Worm (Caenorhabditis elegans): Measurements from ENCODE around the gene ify-1.

Gene ify-1

DNA sequence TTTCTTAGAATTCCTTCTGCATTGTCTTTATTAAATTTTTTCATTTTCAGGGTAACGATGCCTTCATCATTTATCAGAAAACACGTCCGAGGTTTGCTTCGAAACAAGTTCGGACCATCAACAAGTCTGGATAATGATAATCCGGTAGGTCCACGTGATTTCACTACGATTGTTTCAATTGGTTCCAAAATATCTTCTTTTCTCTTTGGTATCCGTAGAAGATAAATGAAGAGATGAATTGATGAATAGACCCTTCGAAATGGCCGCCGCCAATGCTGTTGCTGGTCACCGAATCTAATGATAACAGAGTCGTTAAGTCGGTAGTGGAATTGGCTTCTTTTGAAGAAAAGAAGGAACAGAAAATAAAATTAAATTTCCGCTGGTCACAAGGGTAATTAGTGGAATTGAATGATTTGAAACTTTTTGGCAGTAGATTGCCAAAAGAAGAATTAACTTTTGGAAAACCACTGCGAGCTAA lies 5.1 kb downstream of the ify-1 start, which contains the start of gene F33G12.6 (continued):
- TF ChIP-seq zip-4 (GFP tag; optimal IDR thresholded peaks at IDR 0.05) (no peak), ama-1 (optimal IDR thresholded peaks at IDR 0.05) (no peak), isw-1 (GFP tag; IDR thresholded peaks at IDR 0.05) (no peak), mef-2 (tag; optimal IDR thresholded peaks at IDR 0.05) (no peak), hlh-17 (GFP tag; optimal IDR thresholded peaks at IDR 0.05; ENCODE audit: borderline replicate concordance) (no peak), fkh-8 (tag; optimal IDR thresholded peaks at IDR 0.05) (no peak), zag-1 (tag; optimal IDR thresholded peaks at IDR 0.05) (no peak), pax-3 (tag; optimal IDR thresholded peaks at IDR 0.05) (no peak), aly-2 (tag; optimal IDR thresholded peaks at IDR 0.05) (no peak), swsn-7 (tag; optimal IDR thresholded peaks at IDR 0.05) (no peak), unc-86 (tag; optimal IDR thresholded peaks at IDR 0.05) (no peak), lin-15B (tag; optimal IDR thresholded peaks at IDR 0.05) (no peak), F16B12.6 (tag; optimal IDR thresholded peaks at IDR 0.05) (no peak), dsc-1 (tag; optimal IDR thresholded peaks at IDR 0.05) (no peak), tbx-2 (tag; optimal IDR thresholded peaks at IDR 0.05) (peak; percentile 38), hlh-4 (tag; optimal IDR thresholded peaks at IDR 0.05) (no peak), nhr-12 (tag; optimal IDR thresholded peaks at IDR 0.05) (no peak), nhr-237 (tag; optimal IDR thresholded peaks at IDR 0.05) (no peak), pqm-1 (tag; optimal IDR thresholded peaks at IDR 0.05) (no peak), grh-1 (GFP tag; IDR thresholded peaks at IDR 0.05) (no peak), jun-1 (tag; optimal IDR thresholded peaks at IDR 0.05) (no peak), aha-1 (tag; optimal IDR thresholded peaks at IDR 0.05) (no peak)

DNA sequence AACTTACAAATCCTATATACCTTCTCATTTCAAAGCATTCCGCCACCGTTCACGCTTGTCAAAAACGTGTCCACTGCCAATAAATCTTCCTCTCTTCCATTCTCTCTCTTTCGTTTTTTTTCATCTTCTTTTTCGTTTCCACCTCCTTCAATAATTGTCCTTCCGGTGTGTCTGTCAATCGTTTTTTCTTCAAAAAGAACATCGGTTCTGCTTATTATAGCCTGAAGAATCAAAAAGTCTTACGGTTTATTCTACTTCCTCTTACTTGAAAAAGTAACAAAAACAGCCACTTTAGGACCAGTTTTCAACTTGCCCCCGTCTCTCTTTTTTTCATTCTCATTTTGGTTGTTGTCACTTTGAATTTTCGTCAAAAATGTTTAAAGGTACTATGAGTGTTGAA lies 5.7 kb downstream of the ify-1 start:
- no peak for TF ChIP-seq fkh-4 (tag; optimal IDR thresholded peaks at IDR 0.05; ENCODE audit: borderline replicate concordance)
- peak; percentile 34 for TF ChIP-seq tbx-2 (tag; optimal IDR thresholded peaks at IDR 0.05)
- no peak for TF ChIP-seq ama-1 (optimal IDR thresholded peaks at IDR 0.05)
- no peak for TF ChIP-seq zip-4 (GFP tag; optimal IDR thresholded peaks at IDR 0.05)
- TF ChIP-seq Y116A8C.19 (tag; optimal IDR thresholded peaks at IDR 0.05; ENCODE audit: borderline replicate concordance): no peak
- TF ChIP-seq nhr-85 (tag): peak; percentile 77
- TF ChIP-seq nhr-90 (tag; optimal IDR thresholded peaks at IDR 0.05; ENCODE audit: poor library complexity): peak; percentile 10
- no peak for TF ChIP-seq F16B12.6 (tag; optimal IDR thresholded peaks at IDR 0.05)
- peak in 1 of 2 experiments; percentile 15 for TF ChIP-seq lin-35 (GFP tag; optimal IDR thresholded peaks at IDR 0.05)
- TF ChIP-seq blmp-1 (tag; optimal IDR thresholded peaks at IDR 0.05): peak; percentile 42
- TF ChIP-seq fkh-8 (tag; optimal IDR thresholded peaks at IDR 0.05): no peak
- TF ChIP-seq fkh-10 (GFP tag; optimal IDR thresholded peaks at IDR 0.05): no peak
- peak; percentile 38 for TF ChIP-seq nhr-20 (tag; optimal IDR thresholded peaks at IDR 0.05)
- TF ChIP-seq aly-2 (tag; optimal IDR thresholded peaks at IDR 0.05): no peak
- peak; percentile 16 for TF ChIP-seq mep-1 (tag; optimal IDR thresholded peaks at IDR 0.05)
- peak; percentile 48 for TF ChIP-seq grh-1 (GFP tag; IDR thresholded peaks at IDR 0.05)
- TF ChIP-seq lsy-2 (tag; optimal IDR thresholded peaks at IDR 0.05): peak in 1 of 2 experiments; percentile 15
- peak; percentile 43 for TF ChIP-seq lin-14 (GFP tag; optimal IDR thresholded peaks at IDR 0.05)

DNA sequence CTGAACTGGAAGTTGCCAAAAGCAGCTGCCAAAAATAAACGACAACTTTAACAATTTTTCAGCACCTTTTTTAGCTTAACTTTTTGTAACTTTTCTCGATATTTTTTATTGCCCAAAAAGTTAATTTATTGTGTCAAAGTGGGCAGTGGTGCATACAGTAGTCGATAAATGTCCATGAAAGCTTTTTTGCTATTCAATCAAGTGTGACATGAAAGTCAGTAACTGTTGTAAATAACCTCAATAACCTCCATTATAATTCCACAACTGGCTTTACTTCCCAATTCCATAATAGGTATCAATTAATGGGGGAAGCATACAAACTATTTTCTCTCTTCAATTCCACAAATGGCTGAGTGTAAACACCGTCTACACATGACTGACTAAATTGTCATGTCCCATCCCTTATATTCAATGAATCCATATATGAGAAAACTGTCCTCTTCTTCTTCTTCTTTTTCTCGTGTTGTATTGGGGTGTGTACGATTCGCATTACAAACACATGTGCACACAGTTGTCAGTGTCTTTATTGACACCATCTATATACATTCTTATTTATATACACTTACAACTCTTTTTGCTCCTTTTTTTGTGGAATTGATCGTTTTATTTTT lies 6.7 kb downstream of the ify-1 start:
- TF ChIP-seq aha-1 (tag; optimal IDR thresholded peaks at IDR 0.05) (no peak), nhr-85 (tag) (peak; percentile 71), fkh-4 (tag; optimal IDR thresholded peaks at IDR 0.05; ENCODE audit: borderline replicate concordance) (no peak), elt-2 (tag; optimal IDR thresholded peaks at IDR 0.05) (no peak), mep-1 (tag; optimal IDR thresholded peaks at IDR 0.05) (peak; percentile 4), hlh-4 (tag; optimal IDR thresholded peaks at IDR 0.05) (no peak), efl-3 (GFP tag; optimal IDR thresholded peaks at IDR 0.05) (no peak), ztf-4 (tag; optimal IDR thresholded peaks at IDR 0.05) (no peak), unc-30 (tag; optimal IDR thresholded peaks at IDR 0.05) (no peak), nhr-77 (tag; optimal IDR thresholded peaks at IDR 0.05) (no peak), F16B12.6 (tag; optimal IDR thresholded peaks at IDR 0.05) (no peak), lin-35 (GFP tag; optimal IDR thresholded peaks at IDR 0.05) (peak in 1 of 2 experiments; percentile 49), skn-1 (tag; optimal IDR thresholded peaks at IDR 0.05) (no peak), zip-4 (GFP tag; optimal IDR thresholded peaks at IDR 0.05) (no peak), lin-14 (GFP tag; optimal IDR thresholded peaks at IDR 0.05) (peak; percentile 59), ces-1 (GFP tag; optimal IDR thresholded peaks at IDR 0.05) (no peak), tlp-1 (tag; optimal IDR thresholded peaks at IDR 0.05) (no peak), C04F5.9 (tag; optimal IDR thresholded peaks at IDR 0.05) (no peak), fos-1 (tag; optimal IDR thresholded peaks at IDR 0.05) (no peak), mef-2 (tag; optimal IDR thresholded peaks at IDR 0.05) (no peak), nhr-71 (tag; optimal IDR thresholded peaks at IDR 0.05) (peak; percentile 23), snu-23 (GFP tag; optimal IDR thresholded peaks at IDR 0.05) (peak; percentile 39), pqm-1 (tag; optimal IDR thresholded peaks at IDR 0.05) (no peak), C16A3.4 (tag; optimal IDR thresholded peaks at IDR 0.05) (no peak), sup-37 (GFP tag; optimal IDR thresholded peaks at IDR 0.05) (no peak), unc-86 (tag; optimal IDR thresholded peaks at IDR 0.05) (no peak), sptf-1 (tag; optimal IDR thresholded peaks at IDR 0.05) (no peak), snpc-4 (tag; optimal IDR thresholded peaks at IDR 0.05) (no peak)
